Fruit fly (Drosophila melanogaster): ENCODE results near the gene CG4768.

The CG4768 gene

DNA sequence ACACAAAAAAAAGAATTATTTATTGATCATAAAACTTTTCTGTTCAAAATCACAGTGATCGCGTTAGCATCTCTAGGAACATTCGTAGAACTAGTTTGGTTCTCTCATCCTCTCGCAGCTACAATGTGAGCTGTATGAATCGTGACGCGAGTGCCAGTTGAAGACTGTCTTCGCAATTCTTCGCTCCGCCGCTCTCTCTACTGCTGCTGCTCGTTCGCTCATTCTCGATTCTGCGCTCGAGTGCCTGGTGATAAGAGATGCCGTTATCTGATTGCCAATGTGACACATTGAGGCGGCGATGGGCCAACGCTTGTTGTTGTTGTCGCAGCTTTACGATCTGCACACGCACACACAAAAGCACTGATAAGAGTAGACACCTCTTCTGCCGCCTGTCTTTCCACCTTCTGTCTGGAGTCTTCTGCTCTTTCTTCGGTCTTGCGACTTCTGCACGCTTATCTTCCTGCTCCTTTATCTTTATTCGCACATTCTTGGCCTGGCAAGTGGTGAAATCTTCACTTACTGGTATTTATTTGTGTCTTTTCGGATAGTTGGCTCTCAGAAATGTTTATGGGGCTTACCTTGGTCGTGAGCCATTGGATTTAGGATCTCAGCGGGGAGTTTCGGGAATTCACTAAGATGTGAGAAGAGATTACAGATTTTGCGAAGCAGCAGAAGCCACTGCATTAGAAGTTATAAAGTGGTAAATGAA, 44.3 kb downstream of the CG4768 start (continued):
- TF ChIP-seq CG31388 (GFP tag; optimal IDR thresholded peaks at IDR 0.05) (no peak), Med (GFP tag) (peak; percentile 36), MTF-1 (GFP tag; optimal IDR thresholded peaks at IDR 0.05; ENCODE audit: borderline replicate concordance) (peak; percentile 17), CG15514 (GFP tag; optimal IDR thresholded peaks at IDR 0.05) (peak; percentile 89), grn (GFP tag; optimal IDR thresholded peaks at IDR 0.05) (peak; percentile 11), Trl (optimal IDR thresholded peaks at IDR 0.05) (peak; percentile 52 to 64), Trl (GFP tag; optimal IDR thresholded peaks at IDR 0.05) (no peak), CG7745 (tag; optimal IDR thresholded peaks at IDR 0.05) (no peak), Sry-β (GFP tag; optimal IDR thresholded peaks at IDR 0.05) (peak; percentile 65), B-H2 (GFP tag; optimal IDR thresholded peaks at IDR 0.05) (no peak), CG6689 (GFP tag; IDR thresholded peaks at IDR 0.05) (no peak), CG4854 (GFP tag; optimal IDR thresholded peaks at IDR 0.05) (no peak), Atf6 (GFP tag; IDR thresholded peaks at IDR 0.05) (no peak), rib (GFP tag; IDR thresholded peaks at IDR 0.05) (0 out of 2 replicates have a peak, but pooled peaks have one; percentile 53)

DNA sequence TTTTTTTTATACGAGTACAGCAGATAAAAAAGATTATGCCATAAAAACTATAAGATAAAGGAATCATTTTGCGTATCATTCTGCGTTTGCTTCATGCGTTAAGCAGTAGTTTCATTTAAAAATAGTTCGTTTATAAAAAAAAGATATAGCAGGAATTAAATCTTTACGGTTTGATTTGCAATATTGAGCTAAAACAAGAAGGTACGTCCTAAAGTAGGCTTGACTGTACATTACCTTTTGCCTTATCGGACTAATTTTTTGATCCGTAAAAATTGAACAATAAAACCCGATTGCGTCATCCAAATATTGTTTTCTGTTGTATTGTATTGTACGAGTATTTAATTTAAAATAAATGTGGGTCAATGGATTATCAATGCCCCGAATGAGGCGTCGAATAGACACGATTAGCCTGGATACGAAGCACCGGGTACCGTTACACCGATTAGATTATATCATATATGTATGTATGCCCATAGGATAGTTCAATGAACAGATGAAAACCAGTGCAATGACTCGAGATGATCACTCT, 45.0 kb downstream of the CG4768 start:
- no peak for TF ChIP-seq CG7928 (GFP tag; optimal IDR thresholded peaks at IDR 0.05)
- no peak for TF ChIP-seq CG7357 (GFP tag; IDR thresholded peaks at IDR 0.05)
- TF ChIP-seq grau (tag; optimal IDR thresholded peaks at IDR 0.05) = peak; percentile 46
- no peak for TF ChIP-seq Nf-YB (GFP tag; optimal IDR thresholded peaks at IDR 0.05)
- peak; percentile 60 for TF ChIP-seq sens (GFP tag)
- TF ChIP-seq CG5245 (GFP tag; optimal IDR thresholded peaks at IDR 0.05) = no peak
- TF ChIP-seq unpg (GFP tag; optimal IDR thresholded peaks at IDR 0.05) = no peak
- no peak for TF ChIP-seq Dll (GFP tag; IDR thresholded peaks at IDR 0.05; ENCODE audit: partially characterized antibody)
- no peak for TF ChIP-seq zen2 (GFP tag; IDR thresholded peaks at IDR 0.05; ENCODE audit: partially characterized antibody)
- TF ChIP-seq CG2678 (tag; optimal IDR thresholded peaks at IDR 0.05) = peak; percentile 25
- no peak for TF ChIP-seq CG2116 (GFP tag; optimal IDR thresholded peaks at IDR 0.05)
- no peak for TF ChIP-seq CG13287 (GFP tag; IDR thresholded peaks at IDR 0.05; ENCODE audit: partially characterized antibody)
- no peak for TF ChIP-seq fu2 (GFP tag; optimal IDR thresholded peaks at IDR 0.05)
- no peak for TF ChIP-seq org-1 (GFP tag; optimal IDR thresholded peaks at IDR 0.05)
- TF ChIP-seq sim (GFP tag; IDR thresholded peaks at IDR 0.05) = no peak
- TF ChIP-seq az2 (GFP tag; optimal IDR thresholded peaks at IDR 0.05) = no peak
- TF ChIP-seq Pdp1 (GFP tag; optimal IDR thresholded peaks at IDR 0.05) = peak in 1 of 2 experiments; percentile 71

DNA sequence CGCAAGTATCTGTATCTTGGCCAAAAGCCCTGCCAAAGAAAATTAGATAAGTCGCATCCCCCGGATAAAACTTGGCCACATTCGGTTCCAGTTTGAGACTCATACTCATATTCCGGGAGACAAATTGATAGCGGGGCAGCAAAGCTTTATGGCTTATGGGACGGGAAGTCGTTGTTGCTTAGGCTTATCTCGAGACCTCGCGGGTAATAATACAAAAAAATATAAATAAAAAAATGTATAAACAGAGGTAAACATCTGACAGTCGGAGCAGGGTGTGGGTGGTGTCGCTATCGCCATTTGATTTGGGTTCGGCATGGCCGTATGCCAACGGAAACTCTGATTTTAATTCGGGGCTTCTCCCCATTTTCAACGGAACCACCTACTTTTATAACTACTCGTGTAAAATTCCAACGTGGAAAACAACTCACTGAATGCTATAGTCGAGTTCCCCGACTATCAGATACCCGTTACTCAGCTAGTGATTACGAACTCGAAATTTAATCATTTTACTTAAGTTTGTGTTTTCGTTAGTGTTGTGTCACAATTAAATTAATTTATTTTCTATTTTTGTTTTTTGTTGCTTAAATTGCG, 45.8 kb downstream of the CG4768 start:
- TF ChIP-seq nerfin-2 (GFP tag; IDR thresholded peaks at IDR 0.05; ENCODE audit: partially characterized antibody) (peak; percentile 53; the same call in 1 of the 2 replicates), Hr39 (optimal IDR thresholded peaks at IDR 0.05) (no peak), Neu2 (GFP tag; optimal IDR thresholded peaks at IDR 0.05; ENCODE audit: borderline replicate concordance) (no peak), CG2678 (tag; optimal IDR thresholded peaks at IDR 0.05) (peak; percentile 10), MESR4 (GFP tag; optimal IDR thresholded peaks at IDR 0.05) (no peak), Taf1 (GFP tag; IDR thresholded peaks at IDR 0.05) (0 out of 2 replicates have a peak, but pooled peaks have one; percentile 18), D19B (GFP tag; optimal IDR thresholded peaks at IDR 0.05) (peak; percentile 63), CG13894 (tag; optimal IDR thresholded peaks at IDR 0.05) (peak; percentile 79), CG15514 (GFP tag; optimal IDR thresholded peaks at IDR 0.05) (peak; percentile 1), CG14014 (GFP tag; IDR thresholded peaks at IDR 0.05) (no peak), CG12769 (tag; optimal IDR thresholded peaks at IDR 0.05) (peak; percentile 34), Med (GFP tag) (peak; percentile 53), CG2199 (GFP tag; IDR thresholded peaks at IDR 0.05) (0 out of 3 replicates have a peak, but pooled peaks have one; percentile 16), CG34376 (GFP tag; optimal IDR thresholded peaks at IDR 0.05) (peak; percentile 12), MTF-1 (GFP tag; optimal IDR thresholded peaks at IDR 0.05; ENCODE audit: borderline replicate concordance) (no peak), nerfin-1 (tag; optimal IDR thresholded peaks at IDR 0.05) (no peak), cwo (GFP tag; optimal IDR thresholded peaks at IDR 0.05) (peak; percentile 6), sens (GFP tag) (peak; percentile 31), CG12299 (tag; optimal IDR thresholded peaks at IDR 0.05) (no peak), tna (GFP tag; IDR thresholded peaks at IDR 0.05; ENCODE audit: partially characterized antibody) (peak; percentile 45; the same call in 1 of the 2 replicates)

All from whole organism, embryonic.